Worm (Caenorhabditis elegans) whole organism, dauer: Measurements from ENCODE around the gene C05C12.5.

ENCODE experiments used
- unc-62 ChIP-seq: sonication (generic microtip); optimal IDR thresholded peaks from 2 replicates; lab custom pipeline; 2017; ENCODE audit warnings: missing biosample characterization, missing genetic modification reagents, missing genetic modification characterization

The C05C12.5 gene

ce11 chrIV:11211547-11211946 lies 49.4 kb downstream of the C05C12.5 start:
- no peak for TF ChIP-seq unc-62 (GFP tag; lab: Kevin White, UChicago)

- TF ChIP-seq unc-62 (GFP tag; lab: Kevin White, UChicago): no peak
Observed at ce11 chrIV:11210781-11211256, 50.2 kb downstream of the C05C12.5 start, which contains the start of gene adk-1. adk-1 (minus strand) TSS chrIV:11210831.
